Worm (Caenorhabditis elegans) whole organism, midembryonic: Measurements from ENCODE around the gene molo-1.

Experiments
- flt-1 ChIP-seq: fragments of 200-800 bp; sonication (Bioruptor generic); IDR thresholded peaks from 2 replicates; pipeline ENCODE4 v1.3.6; 2022; ENCODE audit warnings: missing genetic modification characterization, missing compliant biosample characterization
- klf-2 ChIP-seq: fragments of 200-800 bp; sonication (Bioruptor generic); conservative IDR thresholded peaks from 2 replicates; pipeline ENCODE4 v1.3.6; 2022; ENCODE audit warnings: missing genetic modification reagents, missing genetic modification characterization, missing compliant biosample characterization
- med-1 ChIP-seq: sonication (generic microtip); optimal IDR thresholded peaks from 2 replicates; lab custom pipeline; 2017; ENCODE audit warnings: missing genetic modification characterization, mild to moderate bottlenecking, missing compliant biosample characterization, antibody characterized with exemption, missing genetic modification reagents; ENCODE audit not compliant: insufficient read depth
- ref-1 ChIP-seq: fragments of 200-800 bp; sonication (Bioruptor generic); conservative IDR thresholded peaks from 2 replicates; pipeline ENCODE4 v1.3.6; 2022; ENCODE audit warnings: missing genetic modification reagents, missing genetic modification characterization, missing compliant biosample characterization
- tab-1 ChIP-seq: fragments of 200-800 bp; sonication (Bioruptor generic); IDR thresholded peaks from 2 replicates; pipeline ENCODE4 v1.3.6; 2022; ENCODE audit warnings: missing genetic modification characterization, missing compliant biosample characterization
- ztf-23 ChIP-seq: fragments of 200-800 bp; sonication (Bioruptor generic); IDR thresholded peaks from 2 replicates; pipeline ENCODE4 v1.3.6; 2022; ENCODE audit warnings: missing genetic modification reagents, missing genetic modification characterization, missing compliant biosample characterization
- ztf-29 ChIP-seq: fragments of 200-800 bp; sonication (Bioruptor generic); IDR thresholded peaks from 2 replicates; pipeline ENCODE4 v1.3.6; 2022; ENCODE audit warnings: missing genetic modification reagents, missing genetic modification characterization, missing compliant biosample characterization

DNA sequence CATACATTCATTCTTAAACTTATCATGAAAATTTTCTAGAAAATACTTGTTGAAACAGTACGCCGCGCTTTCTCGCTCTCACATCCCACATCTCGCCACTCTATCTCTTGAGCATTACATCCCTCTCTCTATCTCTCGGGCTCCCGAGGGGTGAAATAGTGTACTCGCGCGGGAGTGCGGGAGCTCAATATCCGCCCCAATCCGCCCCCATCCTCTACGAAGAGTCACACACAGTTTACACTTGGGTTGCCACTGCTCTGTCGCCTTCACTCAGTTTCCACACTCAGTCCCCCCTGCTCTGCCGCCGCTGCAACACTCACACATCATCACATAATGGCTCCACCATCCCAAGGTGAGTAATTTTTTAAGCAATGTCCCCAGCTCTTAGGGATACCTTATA, 9.0 kb upstream of the molo-1 start, which contains the start of gene mlc-3:
- TF ChIP-seq med-1 (no peak), tab-1 (GFP tag; lab: Robert Waterston, UW) (no peak), ref-1 (GFP tag; lab: Robert Waterston, UW) (no peak), flt-1 (GFP tag; lab: Robert Waterston, UW) (peak; percentile 69; the same call in 1 of the 2 replicates), klf-2 (GFP tag; lab: Robert Waterston, UW) (no peak), ztf-29 (GFP tag; lab: Robert Waterston, UW) (no peak), ztf-23 (GFP tag; lab: Robert Waterston, UW) (no peak)
